Worm (Caenorhabditis elegans) whole organism, early embryonic: ENCODE results near the gene C13F10.8.

Source experiments
- B0310.2 ChIP-seq: sonication (generic microtip); optimal IDR thresholded peaks from 2 replicates; lab custom pipeline; 2016; ENCODE audit warnings: mild to moderate bottlenecking, missing genetic modification characterization, missing compliant biosample characterization
- ama-1 ChIP-seq: fragments of 150-350 bp; optimal IDR thresholded peaks from 2 replicates; lab custom pipeline; 2014
- ceh-36 ChIP-seq: sonication (generic microtip); optimal IDR thresholded peaks from 2 replicates; lab custom pipeline; 2016; ENCODE audit warnings: missing genetic modification characterization, inconsistent platforms, missing compliant biosample characterization
- flt-1 ChIP-seq: fragments of 200-800 bp; sonication (Bioruptor generic); IDR thresholded peaks from 2 replicates; pipeline ENCODE4 v1.3.6; 2022; ENCODE audit warnings: missing genetic modification characterization, missing compliant biosample characterization
- hmbx-1 ChIP-seq: sonication (generic microtip); optimal IDR thresholded peaks from 2 replicates; lab custom pipeline; 2016; ENCODE audit warnings: mild to moderate bottlenecking, missing genetic modification characterization, missing compliant biosample characterization
- hmg-4 ChIP-seq: fragments of 200-800 bp; sonication (Bioruptor generic); optimal IDR thresholded peaks from 2 replicates; lab custom pipeline; 2018; ENCODE audit warnings: mild to moderate bottlenecking, missing genetic modification characterization, missing compliant biosample characterization
- hnd-1 ChIP-seq: sonication (generic microtip); optimal IDR thresholded peaks from 2 replicates; lab custom pipeline; 2016; ENCODE audit warnings: missing genetic modification characterization, missing compliant biosample characterization
- pes-1 ChIP-seq: fragments of 200-800 bp; sonication (Bioruptor generic); IDR thresholded peaks from 2 replicates; pipeline ENCODE4 v1.3.6; 2022; ENCODE audit warnings: missing genetic modification reagents, missing genetic modification characterization, missing compliant biosample characterization
- sea-1 ChIP-seq: fragments of 200-800 bp; sonication (Bioruptor generic); conservative IDR thresholded peaks from 2 replicates; pipeline ENCODE4 v1.3.6; 2022; ENCODE audit warnings: missing genetic modification characterization, missing compliant biosample characterization
- tra-4 ChIP-seq: sonication (generic microtip); optimal IDR thresholded peaks from 2 replicates; lab custom pipeline; 2017; ENCODE audit warnings: missing genetic modification characterization, missing compliant biosample characterization

DNA sequence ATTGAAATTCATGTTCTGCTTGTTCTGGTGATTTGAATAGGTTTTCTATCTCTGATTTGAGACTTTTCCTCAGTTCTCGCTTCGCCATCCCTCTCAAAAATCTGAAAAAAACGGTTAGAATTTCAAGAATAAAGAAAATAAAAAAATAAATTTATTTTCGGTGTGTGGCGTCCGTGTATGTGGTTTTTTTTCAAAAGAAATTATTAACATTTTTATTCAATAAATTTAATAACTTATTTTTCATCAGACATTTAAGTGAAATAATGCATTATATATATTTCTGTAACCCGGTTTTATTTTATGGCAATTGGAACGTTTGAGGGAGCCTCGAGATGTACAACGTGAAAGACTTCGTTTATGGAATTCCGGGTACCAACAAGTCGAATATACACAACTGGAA lies 13.9 kb upstream of the C13F10.8 start, which contains the start of gene C05C8.5:
- no peak for TF ChIP-seq tra-4 (tag; lab: Kevin White, UChicago)
- TF ChIP-seq hmg-4 (GFP tag; lab: Kevin White, UChicago), result no peak
- TF ChIP-seq ama-1 (lab: Kevin White, UChicago), result no peak
- TF ChIP-seq ceh-36 (tag; lab: Kevin White, UChicago), result no peak
- no peak for TF ChIP-seq hnd-1
- no peak for TF ChIP-seq pes-1
- no peak for TF ChIP-seq B0310.2
- TF ChIP-seq hmbx-1 (tag; lab: Kevin White, UChicago), result no peak
- no peak for TF ChIP-seq flt-1 (GFP tag; lab: Robert Waterston, UW)
- TF ChIP-seq sea-1 (GFP tag; lab: Robert Waterston, UW), result no peak
